Worm (Caenorhabditis elegans): ENCODE data around the gene B0310.6.

ce11 chrX:498640-499039, 32.2 kb downstream of the B0310.6 start:
- TF ChIP-seq spr-1 (tag; optimal IDR thresholded peaks at IDR 0.05) (no peak), mdl-1 (tag; optimal IDR thresholded peaks at IDR 0.05) (no peak), nhr-42 (GFP tag; IDR thresholded peaks at IDR 0.05) (no peak), nhr-76 (tag; optimal IDR thresholded peaks at IDR 0.05) (no peak), egl-27 (tag; optimal IDR thresholded peaks at IDR 0.05) (no peak), lin-39 (tag; optimal IDR thresholded peaks at IDR 0.05) (no peak), nhr-102 (tag; optimal IDR thresholded peaks at IDR 0.05) (no peak), lsy-2 (tag; optimal IDR thresholded peaks at IDR 0.05) (no peak), jun-1 (tag; optimal IDR thresholded peaks at IDR 0.05) (no peak)
